Worm (Caenorhabditis elegans): Measurements from ENCODE around the gene K03A1.4.

Gene K03A1.4

ce11 chrX:7296310-7296709 is 2.2 kb downstream of the K03A1.4 start (continued):
- TF ChIP-seq athp-1 (tag; optimal IDR thresholded peaks at IDR 0.05) (no peak), hrde-1 (tag; optimal IDR thresholded peaks at IDR 0.05; ENCODE audit: borderline replicate concordance) (no peak), T26A5.8 (tag; optimal IDR thresholded peaks at IDR 0.05) (no peak), ceh-58 (GFP tag; IDR thresholded peaks at IDR 0.05) (no peak), lin-40 (tag; optimal IDR thresholded peaks at IDR 0.05) (no peak), ztf-3 (GFP tag; optimal IDR thresholded peaks at IDR 0.05) (no peak), F10E7.11 (tag; optimal IDR thresholded peaks at IDR 0.05) (no peak), F57C9.4 (tag; optimal IDR thresholded peaks at IDR 0.05) (no peak), hlh-26 (GFP tag; conservative IDR thresholded peaks at IDR 0.05) (no peak), Y56A3A.18 (GFP tag; IDR thresholded peaks at IDR 0.05) (no peak), tbx-9 (tag; optimal IDR thresholded peaks at IDR 0.05; ENCODE audit: borderline replicate concordance) (no peak), dox-1 (GFP tag; IDR thresholded peaks at IDR 0.05) (peak; percentile 60), aptf-2 (GFP tag; conservative IDR thresholded peaks at IDR 0.05) (no peak), lsy-27 (tag; optimal IDR thresholded peaks at IDR 0.05; ENCODE audit: borderline replicate concordance, insufficient read depth) (no peak), snpc-1.3 (tag; optimal IDR thresholded peaks at IDR 0.05; ENCODE audit: insufficient read depth) (no peak), hmg-1.2 (GFP tag; IDR thresholded peaks at IDR 0.05) (0 out of 2 replicates have a peak, but pooled peaks have one; percentile 17), F23B12.7 (tag; optimal IDR thresholded peaks at IDR 0.05; ENCODE audit: insufficient read depth) (no peak), atf-7 (tag; optimal IDR thresholded peaks at IDR 0.05) (peak; percentile 44), F52B5.7 (tag; optimal IDR thresholded peaks at IDR 0.05) (no peak), pbrm-1 (GFP tag; IDR thresholded peaks at IDR 0.05) (0 out of 2 replicates have a peak, but pooled peaks have one; percentile 36)

ce11 chrX:7291810-7292209 is 6.7 kb downstream of the K03A1.4 start, which contains the start of gene lron-7:
TSS of gene lron-7 (plus strand) at chrX:7292132.
- TF ChIP-seq pha-4 (tag; optimal IDR thresholded peaks at IDR 0.05) = no peak
- TF ChIP-seq nhr-80 (tag; optimal IDR thresholded peaks at IDR 0.05) = peak; percentile 65

ce11 chrX:7290859-7291628 is 7.5 kb downstream of the K03A1.4 start:
- TF ChIP-seq unc-62 (GFP tag; optimal IDR thresholded peaks at IDR 0.05) (peak; percentile 89), pha-4 (tag; optimal IDR thresholded peaks at IDR 0.05) (peak; percentile 68), nhr-80 (tag; optimal IDR thresholded peaks at IDR 0.05) (peak; percentile 62), nhr-27 (tag; optimal IDR thresholded peaks at IDR 0.05) (no peak), let-607 (tag; optimal IDR thresholded peaks at IDR 0.05) (peak; percentile 74 to 77), nfya-2 (GFP tag; IDR thresholded peaks at IDR 0.05) (no peak), T26A5.8 (tag; optimal IDR thresholded peaks at IDR 0.05) (no peak), atf-7 (tag; optimal IDR thresholded peaks at IDR 0.05) (peak; percentile 65)

ce11 chrX:7289565-7289964 is 9.0 kb downstream of the K03A1.4 start:
- TF ChIP-seq B0336.3 (GFP tag; IDR thresholded peaks at IDR 0.05) (no peak), madf-3 (GFP tag; IDR thresholded peaks at IDR 0.05) (no peak), nhr-90 (tag; optimal IDR thresholded peaks at IDR 0.05) (no peak), ceh-91 (GFP tag; IDR thresholded peaks at IDR 0.05) (no peak), mcd-1 (GFP tag; IDR thresholded peaks at IDR 0.05) (no peak), lsy-27 (tag; optimal IDR thresholded peaks at IDR 0.05; ENCODE audit: borderline replicate concordance, insufficient read depth) (no peak), snpc-1.3 (tag; optimal IDR thresholded peaks at IDR 0.05; ENCODE audit: insufficient read depth) (no peak)
